Fruit fly (Drosophila melanogaster): ENCODE results near the gene CG42238.

The CG42238 gene

DNA sequence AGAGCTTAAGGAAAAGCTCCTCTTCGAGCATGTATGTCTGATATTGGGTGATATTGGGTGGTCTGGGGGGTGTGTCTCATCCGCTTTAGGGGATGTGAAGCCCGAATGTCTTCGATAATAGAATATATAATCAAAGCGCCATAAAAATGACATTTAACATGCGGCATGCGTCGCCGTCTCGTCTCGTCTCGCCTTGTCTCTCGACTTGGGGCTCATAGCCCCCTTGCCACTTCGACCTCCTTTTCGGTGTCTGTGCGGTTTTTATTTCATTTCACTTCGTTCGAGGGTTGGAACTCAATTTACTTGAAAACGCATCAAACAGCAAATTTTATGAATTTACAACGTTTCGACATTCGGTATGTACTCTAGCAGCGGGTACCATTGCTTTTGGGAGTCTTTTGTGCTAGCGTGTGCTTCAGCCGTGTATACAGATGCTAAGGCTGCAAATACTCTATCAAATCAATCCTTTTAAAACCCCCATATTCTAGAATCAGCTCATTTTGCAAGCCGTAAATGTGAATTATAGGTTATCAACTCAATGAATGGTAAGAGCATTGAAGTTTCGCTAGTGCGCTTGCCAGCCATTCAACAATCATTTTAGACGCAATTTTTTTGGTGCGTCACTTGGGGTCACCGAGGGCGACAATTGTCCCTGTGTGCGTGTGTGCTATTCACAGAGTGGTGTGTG lies 101.4 kb downstream of the CG42238 start (continued):
- TF ChIP-seq CG17385 (GFP tag; optimal IDR thresholded peaks at IDR 0.05) (peak; percentile 37), dmrt11E (tag; optimal IDR thresholded peaks at IDR 0.05) (no peak), eve (GFP tag; optimal IDR thresholded peaks at IDR 0.05) (peak in 1 of 2 experiments; percentile 60), Taf1 (GFP tag; IDR thresholded peaks at IDR 0.05) (no peak; the same call in 1 of the 2 replicates), abd-A (tag; optimal IDR thresholded peaks at IDR 0.05) (peak; percentile 64), CG33213 (GFP tag; optimal IDR thresholded peaks at IDR 0.05) (peak; percentile 34), CG12219 (GFP tag; optimal IDR thresholded peaks at IDR 0.05) (peak; percentile 53), psq (GFP tag; optimal IDR thresholded peaks at IDR 0.05) (no peak), ind (GFP tag; optimal IDR thresholded peaks at IDR 0.05) (peak; percentile 17), ham (GFP tag; IDR thresholded peaks at IDR 0.05) (no peak), CG9727 (GFP tag; optimal IDR thresholded peaks at IDR 0.05) (peak; percentile 11), dpn (GFP tag; optimal IDR thresholded peaks at IDR 0.05) (peak; percentile 35 to 47), CG12104 (GFP tag; optimal IDR thresholded peaks at IDR 0.05) (no peak), phol (tag; optimal IDR thresholded peaks at IDR 0.05) (peak; percentile 27), fd3F (GFP tag; optimal IDR thresholded peaks at IDR 0.05) (peak; percentile 5), nau (GFP tag; optimal IDR thresholded peaks at IDR 0.05) (no peak), CG7786 (GFP tag; optimal IDR thresholded peaks at IDR 0.05) (peak; percentile 10), CG17568 (GFP tag; optimal IDR thresholded peaks at IDR 0.05) (no peak), CG8924 (tag; optimal IDR thresholded peaks at IDR 0.05) (peak; percentile 55), CG8944 (GFP tag; optimal IDR thresholded peaks at IDR 0.05) (no peak), Hmx (GFP tag; optimal IDR thresholded peaks at IDR 0.05) (no peak), tio (GFP tag; optimal IDR thresholded peaks at IDR 0.05) (peak; percentile 5), pum (GFP tag; optimal IDR thresholded peaks at IDR 0.05) (peak; percentile 37), tap (tag; optimal IDR thresholded peaks at IDR 0.05) (no peak), CG18619 (GFP tag; optimal IDR thresholded peaks at IDR 0.05) (no peak), Sry-δ (GFP tag; optimal IDR thresholded peaks at IDR 0.05) (no peak), CG3065 (GFP tag; optimal IDR thresholded peaks at IDR 0.05) (no peak), MESR4 (GFP tag; optimal IDR thresholded peaks at IDR 0.05) (no peak), ranshi (GFP tag; IDR thresholded peaks at IDR 0.05) (peak; percentile 65), CG17912 (GFP tag; optimal IDR thresholded peaks at IDR 0.05) (no peak), Hey (tag; optimal IDR thresholded peaks at IDR 0.05) (no peak), CG6791 (GFP tag; IDR thresholded peaks at IDR 0.05; ENCODE audit: partially characterized antibody) (no peak), CG16813 (GFP tag; IDR thresholded peaks at IDR 0.05; ENCODE audit: partially characterized antibody) (no peak), MTF-1 (GFP tag; optimal IDR thresholded peaks at IDR 0.05; ENCODE audit: borderline replicate concordance) (no peak), Fer3 (tag; optimal IDR thresholded peaks at IDR 0.05) (peak; percentile 13), sqz (GFP tag; optimal IDR thresholded peaks at IDR 0.05) (peak; percentile 55), lola (GFP tag; optimal IDR thresholded peaks at IDR 0.05) (no peak), Meics (GFP tag; optimal IDR thresholded peaks at IDR 0.05) (peak; percentile 10), D19B (GFP tag; optimal IDR thresholded peaks at IDR 0.05) (no peak), CG6175 (GFP tag; IDR thresholded peaks at IDR 0.05) (no peak), so (GFP tag; IDR thresholded peaks at IDR 0.05) (peak; percentile 60; the same call in 1 of the 3 replicates), CG6813 (GFP tag; optimal IDR thresholded peaks at IDR 0.05) (no peak), zen2 (GFP tag; IDR thresholded peaks at IDR 0.05; ENCODE audit: partially characterized antibody) (no peak), CG11093 (GFP tag; IDR thresholded peaks at IDR 0.05) (peak; percentile 32; the same call in 1 of the 3 replicates), gt (GFP tag; IDR thresholded peaks at IDR 0.05) (no peak)
